Worm (Caenorhabditis elegans): ENCODE data around the gene fbxa-100.

- no peak for TF ChIP-seq scrt-1 (GFP tag; IDR thresholded peaks at IDR 0.05)
- no peak for TF ChIP-seq ama-1 (optimal IDR thresholded peaks at IDR 0.05)
- TF ChIP-seq F13C5.2 (tag; optimal IDR thresholded peaks at IDR 0.05) = no peak
- TF ChIP-seq hmbx-1 (tag; optimal IDR thresholded peaks at IDR 0.05) = no peak
- no peak for TF ChIP-seq tbx-11 (GFP tag; IDR thresholded peaks at IDR 0.05)
- TF ChIP-seq flt-1 (GFP tag; IDR thresholded peaks at IDR 0.05) = no peak
- no peak for TF ChIP-seq hmg-4 (GFP tag; optimal IDR thresholded peaks at IDR 0.05)
- no peak for TF ChIP-seq ceh-13 (GFP tag; optimal IDR thresholded peaks at IDR 0.05)
- TF ChIP-seq tbx-37 (GFP tag; conservative IDR thresholded peaks at IDR 0.05) = no peak
Observed at ce11 chrV:16090685-16091084, 28.8 kb upstream of the fbxa-100 start, which contains the start of gene F22B8.3.

All from whole organism, early embryonic.